Fruit fly (Drosophila melanogaster) whole organism, prepupa: ENCODE results near the gene Sfp24Ba.

Experiments
- Blimp-1 ChIP-seq: fragments of 200-800 bp; sonication (Bioruptor generic); optimal IDR thresholded peaks from 3 replicates; lab custom pipeline; 2017; ENCODE audit warnings: missing biosample characterization, missing genetic modification characterization, mild to moderate bottlenecking, moderate library complexity, missing genetic modification reagents
- CG10631 ChIP-seq: fragments of 200-800 bp; sonication (Bioruptor generic); optimal IDR thresholded peaks from 2 replicates; lab custom pipeline; 2016; ENCODE audit warnings: missing biosample characterization, missing genetic modification characterization
- CG10669 ChIP-seq: fragments of 200-800 bp; sonication (Bioruptor generic); optimal IDR thresholded peaks from 3 replicates; lab custom pipeline; 2018; ENCODE audit warnings: missing biosample characterization, mild to moderate bottlenecking, missing genetic modification characterization, moderate library complexity
- CG11294 ChIP-seq: fragments of 200-800 bp; sonication (Bioruptor generic); IDR thresholded peaks from 2 replicates; pipeline ENCODE4 v1.3.6; 2022; ENCODE audit warnings: missing biosample characterization, missing genetic modification characterization
- CG11762 ChIP-seq: fragments of 200-800 bp; sonication (Bioruptor generic); optimal IDR thresholded peaks from 3 replicates; lab custom pipeline; 2016; ENCODE audit warnings: missing biosample characterization, missing genetic modification characterization; ENCODE audit not compliant: insufficient read depth
- CG15336 ChIP-seq: fragments of 200-800 bp; sonication (Bioruptor generic); IDR thresholded peaks from 2 replicates; pipeline ENCODE4 v1.3.6; 2022; ENCODE audit warnings: missing biosample characterization, missing genetic modification characterization
- CG1621 ChIP-seq: fragments of 200-800 bp; sonication (Bioruptor generic); optimal IDR thresholded peaks from 3 replicates; lab custom pipeline; 2018; ENCODE audit warnings: missing biosample characterization, mild to moderate bottlenecking, missing genetic modification characterization
- CG3032 ChIP-seq: fragments of 200-800 bp; optimal IDR thresholded peaks from 2 replicates; lab custom pipeline; 2019; ENCODE audit warnings: missing biosample characterization, mild to moderate bottlenecking, missing genetic modification characterization, moderate library complexity
- CG31627 ChIP-seq: fragments of 200-800 bp; sonication (Bioruptor generic); optimal IDR thresholded peaks from 3 replicates; lab custom pipeline; 2016; ENCODE audit warnings: missing biosample characterization, missing genetic modification characterization
- CG3919 ChIP-seq: fragments of 200-800 bp; sonication (Bioruptor generic); optimal IDR thresholded peaks from 3 replicates; lab custom pipeline; 2016; ENCODE audit warnings: missing biosample characterization, missing genetic modification characterization
- CG4318 ChIP-seq: fragments of 200-800 bp; sonication (Bioruptor generic); optimal IDR thresholded peaks from 3 replicates; lab custom pipeline; 2017; ENCODE audit warnings: missing biosample characterization, mild to moderate bottlenecking, missing genetic modification characterization
- CG6163 ChIP-seq: fragments of 200-800 bp; sonication (Bioruptor generic); IDR thresholded peaks from 3 replicates; pipeline ENCODE4 v1.3.6; 2022; ENCODE audit warnings: missing biosample characterization, missing genetic modification characterization
- CG6276 ChIP-seq: fragments of 200-800 bp; sonication (Bioruptor generic); optimal IDR thresholded peaks from 2 replicates; lab custom pipeline; 2017; ENCODE audit warnings: missing biosample characterization, mild to moderate bottlenecking, missing genetic modification characterization
- CG6792 ChIP-seq: fragments of 200-800 bp; sonication (Bioruptor generic); optimal IDR thresholded peaks from 3 replicates; lab custom pipeline; 2016; ENCODE audit warnings: missing biosample characterization, missing genetic modification characterization
- CG6808 ChIP-seq: fragments of 200-800 bp; sonication (Bioruptor generic); optimal IDR thresholded peaks from 3 replicates; lab custom pipeline; 2017; ENCODE audit warnings: missing biosample characterization, missing genetic modification characterization, mild to moderate bottlenecking, moderate library complexity, missing genetic modification reagents
- CG6854 ChIP-seq: fragments of 200-800 bp; sonication (Bioruptor generic); optimal IDR thresholded peaks from 2 replicates; lab custom pipeline; 2017; ENCODE audit warnings: missing biosample characterization, mild to moderate bottlenecking, missing genetic modification characterization
- CG8119 ChIP-seq: fragments of 200-800 bp; sonication (Bioruptor generic); IDR thresholded peaks from 3 replicates; pipeline ENCODE4 v1.3.6; 2022; ENCODE audit warnings: missing biosample characterization, missing genetic modification characterization
- CG8319 ChIP-seq: fragments of 200-800 bp; sonication (Bioruptor generic); optimal IDR thresholded peaks from 3 replicates; lab custom pipeline; 2016; ENCODE audit warnings: missing biosample characterization, missing genetic modification characterization
- Eip93F ChIP-seq: fragments of 200-800 bp; sonication (Bioruptor generic); optimal IDR thresholded peaks from 2 replicates; lab custom pipeline; 2016; ENCODE audit warnings: missing biosample characterization, mild to moderate bottlenecking, missing genetic modification characterization
- Ets21C ChIP-seq: fragments of 200-800 bp; sonication (Bioruptor generic); optimal IDR thresholded peaks from 3 replicates; lab custom pipeline; 2016; ENCODE audit warnings: missing biosample characterization, missing genetic modification characterization
- Ets96B ChIP-seq: fragments of 200-800 bp; optimal IDR thresholded peaks from 2 replicates; lab custom pipeline; 2019; ENCODE audit warnings: missing biosample characterization, mild to moderate bottlenecking, missing genetic modification characterization, moderate library complexity
- Gug ChIP-seq: fragments of 200-800 bp; sonication (Bioruptor generic); IDR thresholded peaks from 2 replicates; pipeline ENCODE4 v1.3.6; 2022; ENCODE audit warnings: missing biosample characterization, missing genetic modification characterization
- Hr38 ChIP-seq: sonication (Bioruptor generic); optimal IDR thresholded peaks from 2 replicates; lab custom pipeline; 2016; ENCODE audit warnings: missing biosample characterization, missing genetic modification characterization
- Hr39 ChIP-seq: fragments of 200-800 bp; sonication (Bioruptor generic); optimal IDR thresholded peaks from 2 replicates; lab custom pipeline; 2016; ENCODE audit warnings: missing biosample characterization, missing genetic modification characterization
- OdsH ChIP-seq: fragments of 200-800 bp; sonication (Bioruptor generic); optimal IDR thresholded peaks from 3 replicates; lab custom pipeline; 2016; ENCODE audit warnings: missing biosample characterization, missing genetic modification characterization
- Smox ChIP-seq: fragments of 200-800 bp; sonication (Bioruptor generic); optimal IDR thresholded peaks from 3 replicates; lab custom pipeline; 2016; ENCODE audit warnings: missing biosample characterization, missing genetic modification characterization
- Sox102F ChIP-seq: fragments of 200-800 bp; sonication (Bioruptor generic); optimal IDR thresholded peaks from 2 replicates; lab custom pipeline; 2016; ENCODE audit warnings: missing biosample characterization, mild to moderate bottlenecking, missing genetic modification characterization
- Sox14 ChIP-seq: fragments of 200-800 bp; sonication (Bioruptor generic); optimal IDR thresholded peaks from 3 replicates; lab custom pipeline; 2016; ENCODE audit warnings: missing biosample characterization, missing genetic modification characterization
- Sox15 ChIP-seq: fragments of 200-800 bp; sonication (Bioruptor generic); optimal IDR thresholded peaks from 3 replicates; lab custom pipeline; 2016; ENCODE audit warnings: missing biosample characterization, missing genetic modification characterization
- achi ChIP-seq: fragments of 200-800 bp; sonication (Bioruptor generic); optimal IDR thresholded peaks from 3 replicates; lab custom pipeline; 2016; ENCODE audit warnings: missing biosample characterization, missing genetic modification characterization
- acj6 ChIP-seq: fragments of 200-800 bp; sonication (Bioruptor generic); optimal IDR thresholded peaks from 3 replicates; lab custom pipeline; 2016; ENCODE audit warnings: missing biosample characterization, missing genetic modification characterization
- cyc ChIP-seq: fragments of 200-800 bp; sonication (Bioruptor generic); optimal IDR thresholded peaks from 3 replicates; lab custom pipeline; 2016; ENCODE audit warnings: missing biosample characterization, missing genetic modification characterization
- dac ChIP-seq: fragments of 200-800 bp; sonication (Bioruptor generic); optimal IDR thresholded peaks from 2 replicates; lab custom pipeline; 2017; ENCODE audit warnings: missing biosample characterization, mild to moderate bottlenecking, missing genetic modification characterization
- eg ChIP-seq: fragments of 200-800 bp; sonication (Bioruptor generic); IDR thresholded peaks from 3 replicates; pipeline ENCODE4 v1.3.6; 2022; ENCODE audit warnings: missing biosample characterization, missing genetic modification characterization
- esn ChIP-seq: fragments of 200-800 bp; sonication (Bioruptor generic); optimal IDR thresholded peaks from 2 replicates; lab custom pipeline; 2016; ENCODE audit warnings: missing biosample characterization, mild to moderate bottlenecking, missing genetic modification characterization, moderate library complexity
- fd59A ChIP-seq: fragments of 200-800 bp; sonication (Bioruptor generic); optimal IDR thresholded peaks from 2 replicates; lab custom pipeline; 2017; ENCODE audit warnings: missing biosample characterization, mild to moderate bottlenecking, missing genetic modification characterization, missing genetic modification reagents
- fd85E ChIP-seq: fragments of 200-800 bp; sonication (Bioruptor generic); optimal IDR thresholded peaks from 3 replicates; lab custom pipeline; 2016; ENCODE audit warnings: missing biosample characterization, missing genetic modification characterization
- fkh ChIP-seq: fragments of 200-800 bp; sonication (Bioruptor generic); optimal IDR thresholded peaks from 3 replicates; lab custom pipeline; 2017; ENCODE audit warnings: missing biosample characterization, mild to moderate bottlenecking, missing genetic modification characterization, moderate library complexity
- lz ChIP-seq: fragments of 200-800 bp; sonication (Bioruptor generic); optimal IDR thresholded peaks from 3 replicates; lab custom pipeline; 2016; ENCODE audit warnings: missing biosample characterization, missing genetic modification characterization
- net ChIP-seq: fragments of 200-800 bp; sonication (Bioruptor generic); optimal IDR thresholded peaks from 3 replicates; lab custom pipeline; 2016; ENCODE audit warnings: missing biosample characterization, missing genetic modification characterization
- salr ChIP-seq, 2 experiments: fragments of 200-800 bp; sonication (Bioruptor generic); optimal IDR thresholded peaks; 3 replicates each; lab custom pipeline; 2016 to 2018; ENCODE audit warnings: missing biosample characterization in 2 of 2, missing genetic modification characterization in 2 of 2, mild to moderate bottlenecking in 1 of 2
- spab ChIP-seq: fragments of 200-800 bp; sonication (Bioruptor generic); optimal IDR thresholded peaks from 2 replicates; lab custom pipeline; 2017; ENCODE audit warnings: missing biosample characterization, mild to moderate bottlenecking, missing genetic modification characterization, missing genetic modification reagents
- ss ChIP-seq, 2 experiments: fragments of 200-800 bp; sonication (Bioruptor generic); optimal IDR thresholded peaks; 2 replicates in 1 of 2; 3 replicates in 1 of 2; lab custom pipeline; 2017 to 2018; ENCODE audit warnings: mild to moderate bottlenecking in 2 of 2, missing biosample characterization in 2 of 2, missing genetic modification characterization in 2 of 2, moderate library complexity in 1 of 2
- svp ChIP-seq: fragments of 200-800 bp; sonication (Bioruptor generic); peaks from one replicate; lab custom pipeline; 2016; ENCODE audit warnings: missing biosample characterization, missing genetic modification characterization
- topi ChIP-seq: fragments of 200-800 bp; sonication (Bioruptor generic); optimal IDR thresholded peaks from 3 replicates; lab custom pipeline; 2016; ENCODE audit warnings: missing biosample characterization, missing genetic modification characterization
- vri ChIP-seq: fragments of 200-800 bp; sonication (Bioruptor generic); optimal IDR thresholded peaks from 3 replicates; lab custom pipeline; 2016; ENCODE audit warnings: missing biosample characterization, mild to moderate bottlenecking, missing genetic modification characterization

Gene Sfp24Ba

DNA sequence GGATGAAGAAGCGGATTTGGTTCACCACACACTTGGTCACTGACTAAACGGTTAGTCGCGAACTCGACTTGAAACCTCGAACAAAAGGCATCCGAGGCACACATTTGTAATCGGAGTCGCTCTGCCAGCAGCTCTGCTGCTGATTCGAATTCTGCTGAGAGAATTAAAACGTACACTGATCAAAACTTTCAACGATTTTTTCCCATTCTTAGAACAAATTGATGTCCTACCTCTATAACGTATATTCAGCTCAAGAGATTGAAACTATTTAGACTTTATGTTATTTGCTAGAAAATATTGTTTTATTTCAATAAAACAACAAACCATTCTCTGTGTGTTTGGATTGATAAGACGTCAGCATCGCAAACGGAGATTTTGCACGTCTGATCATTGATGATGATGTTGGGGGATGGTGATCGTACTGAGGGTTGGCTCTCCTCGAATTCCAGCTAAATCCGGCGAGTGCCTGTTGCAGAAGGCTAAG is 37.1 kb upstream of the Sfp24Ba start, which contains the start of gene CG31778 (continued):
- TF ChIP-seq CG6854 (peak; percentile 35), CG10631 (GFP tag; lab: Kevin White, UChicago) (peak; percentile 57), Eip93F (GFP tag; lab: Kevin White, UChicago) (no peak), net (GFP tag; lab: Kevin White, UChicago) (peak; percentile 67), fd59A (GFP tag; lab: Kevin White, UChicago) (peak; percentile 46), CG6808 (GFP tag; lab: Kevin White, UChicago) (peak; percentile 67), CG11294 (GFP tag; lab: Robert Waterston, UW) (peak; percentile 65), CG6163 (GFP tag; lab: Robert Waterston, UW) (peak; percentile 86), lz (GFP tag; lab: Kevin White, UChicago) (peak; percentile 88), eg (peak; percentile 84), cyc (GFP tag; lab: Kevin White, UChicago) (peak; percentile 82), spab (peak; percentile 66), CG15336 (GFP tag; lab: Robert Waterston, UW) (peak; percentile 77), OdsH (peak; percentile 70), Hr39 (GFP tag; lab: Kevin White, UChicago) (peak; percentile 89), Sox14 (GFP tag; lab: Kevin White, UChicago) (peak; percentile 88), Hr38 (GFP tag; lab: Kevin White, UChicago) (no peak), achi (GFP tag; lab: Kevin White, UChicago) (peak; percentile 73)

DNA sequence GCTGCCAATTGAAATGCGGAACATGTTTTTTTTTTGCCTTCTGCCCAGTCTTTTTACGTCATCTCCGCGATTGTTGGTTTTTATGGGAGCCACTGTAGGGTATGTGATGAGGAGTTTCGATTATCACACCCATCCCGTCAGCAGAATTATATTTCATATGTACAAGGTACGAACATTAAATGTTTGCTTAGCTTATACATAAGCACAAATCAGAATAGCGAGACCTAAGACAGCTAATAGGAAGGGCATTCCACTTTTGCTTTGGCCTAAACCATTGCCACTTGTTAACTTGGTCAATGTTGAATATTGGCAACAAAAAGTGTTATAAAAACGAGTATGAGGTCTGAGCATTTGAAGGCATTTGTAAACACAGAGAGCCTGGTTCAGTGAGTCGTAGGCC is 34.9 kb upstream of the Sfp24Ba start, which contains the start of gene CG2816:
Gene CG2816, plus strand, starts transcription at position 400 of the 400 bp plus-strand sequence.
- TF ChIP-seq CG15336 (GFP tag; lab: Robert Waterston, UW) (peak; percentile 93), dac (GFP tag; lab: Kevin White, UChicago) (peak; percentile 68), CG8319 (GFP tag; lab: Kevin White, UChicago) (peak; percentile 28), ss (GFP tag; optimal IDR thresholded peaks at IDR 0.05; lab: Kevin White, UChicago) (peak in 1 of 2 experiments; percentile 54), Hr38 (GFP tag; lab: Kevin White, UChicago) (peak; percentile 80), topi (GFP tag; lab: Kevin White, UChicago) (peak; percentile 76), CG11762 (GFP tag; lab: Kevin White, UChicago) (peak; percentile 70), Smox (GFP tag; lab: Kevin White, UChicago) (peak; percentile 82), CG10669 (GFP tag; lab: Kevin White, UChicago) (peak; percentile 56), CG11294 (GFP tag; lab: Robert Waterston, UW) (peak; percentile 92), fd59A (GFP tag; lab: Kevin White, UChicago) (peak; percentile 40), Sox15 (GFP tag; lab: Kevin White, UChicago) (peak; percentile 76), esn (GFP tag; lab: Kevin White, UChicago) (peak; percentile 88), svp (GFP tag; lab: Kevin White, UChicago) (peak; percentile 85), OdsH (peak; percentile 86), net (GFP tag; lab: Kevin White, UChicago) (peak; percentile 85), acj6 (peak; percentile 84), CG3919 (GFP tag; lab: Kevin White, UChicago) (peak; percentile 85), CG31627 (GFP tag; lab: Kevin White, UChicago) (peak; percentile 89), salr (GFP tag; optimal IDR thresholded peaks at IDR 0.05; lab: Kevin White, UChicago) (peak; percentile 32 to 79), fkh (GFP tag; lab: Kevin White, UChicago) (peak; percentile 11), Sox14 (GFP tag; lab: Kevin White, UChicago) (peak; percentile 88), cyc (GFP tag; lab: Kevin White, UChicago) (peak; percentile 84), Hr39 (GFP tag; lab: Kevin White, UChicago) (peak; percentile 92), Sox102F (GFP tag; lab: Kevin White, UChicago) (peak; percentile 83), CG1621 (tag; lab: Kevin White, UChicago) (no peak), vri (peak; percentile 91), CG3032 (tag; lab: Kevin White, UChicago) (no peak), Ets96B (tag; lab: Kevin White, UChicago) (no peak), spab (peak; percentile 21), fd85E (peak; percentile 8), CG6276 (GFP tag; lab: Kevin White, UChicago) (peak; percentile 90), CG4318 (GFP tag; lab: Kevin White, UChicago) (peak; percentile 67), CG6792 (GFP tag; lab: Kevin White, UChicago) (peak; percentile 81), Ets21C (GFP tag; lab: Kevin White, UChicago) (peak; percentile 84), CG6163 (GFP tag; lab: Robert Waterston, UW) (peak; percentile 96), lz (GFP tag; lab: Kevin White, UChicago) (peak; percentile 88), Blimp-1 (GFP tag; lab: Kevin White, UChicago) (peak; percentile 54), CG8119 (GFP tag; lab: Robert Waterston, UW) (peak; percentile 95), eg (peak; percentile 97), Gug (GFP tag; lab: Robert Waterston, UW) (peak; percentile 90), Eip93F (GFP tag; lab: Kevin White, UChicago) (no peak), achi (GFP tag; lab: Kevin White, UChicago) (peak; percentile 77)
